Worm (Caenorhabditis elegans): Measurements from ENCODE around the gene F14F9.4.

The F14F9.4 gene

DNA sequence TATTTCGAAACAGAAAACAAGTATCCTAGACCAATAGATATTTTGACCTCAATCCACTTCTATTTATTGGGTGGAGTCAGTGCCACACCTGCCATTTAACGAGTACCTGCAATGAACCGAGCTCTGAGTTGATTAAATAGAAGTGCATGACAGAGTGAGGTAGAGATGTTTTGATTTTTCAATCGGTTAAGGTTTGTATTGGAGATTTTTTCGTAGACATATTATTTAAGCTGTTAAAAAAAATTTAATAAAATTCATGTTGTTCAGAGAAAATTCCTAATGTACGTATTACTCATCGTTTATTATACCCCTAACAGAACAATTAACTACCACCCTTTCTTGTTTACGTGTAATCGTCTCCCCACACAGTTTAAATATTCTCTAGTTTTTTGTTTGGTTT is 23.0 kb downstream of the F14F9.4 start, which contains the start of gene srx-38:
TSS of gene srx-38 (minus strand) at position 101 of the 400 bp plus-strand sequence.
- TF ChIP-seq nhr-43 (tag; optimal IDR thresholded peaks at IDR 0.05; ENCODE audit: poor library complexity, severe bottlenecking) (no peak), mml-1 (tag; optimal IDR thresholded peaks at IDR 0.05) (no peak), nhr-67 (tag; optimal IDR thresholded peaks at IDR 0.05) (no peak), ceh-82 (tag; optimal IDR thresholded peaks at IDR 0.05) (no peak), nhr-76 (tag; optimal IDR thresholded peaks at IDR 0.05) (no peak), elt-2 (tag; optimal IDR thresholded peaks at IDR 0.05) (no peak), daf-12 (tag; optimal IDR thresholded peaks at IDR 0.05) (no peak), unc-62 (GFP tag; optimal IDR thresholded peaks at IDR 0.05) (no peak), unc-39 (tag; optimal IDR thresholded peaks at IDR 0.05) (no peak), nhr-11 (tag; optimal IDR thresholded peaks at IDR 0.05) (no peak), pqm-1 (tag; optimal IDR thresholded peaks at IDR 0.05) (no peak), ZK546.5 (tag; optimal IDR thresholded peaks at IDR 0.05) (no peak), fkh-10 (GFP tag; optimal IDR thresholded peaks at IDR 0.05) (no peak)

- TF ChIP-seq nhr-76 (tag; optimal IDR thresholded peaks at IDR 0.05) (no peak), nfya-1 (tag; optimal IDR thresholded peaks at IDR 0.05; ENCODE audit: insufficient read depth) (no peak), elt-2 (tag; optimal IDR thresholded peaks at IDR 0.05) (no peak), daf-12 (tag; optimal IDR thresholded peaks at IDR 0.05) (no peak), skn-1 (tag; optimal IDR thresholded peaks at IDR 0.05) (no peak), fkh-2 (tag; optimal IDR thresholded peaks at IDR 0.05) (no peak), mdl-1 (tag; optimal IDR thresholded peaks at IDR 0.05) (no peak), ceh-82 (tag; optimal IDR thresholded peaks at IDR 0.05) (no peak), nhr-28 (tag; optimal IDR thresholded peaks at IDR 0.05) (no peak), elt-3 (tag; optimal IDR thresholded peaks at IDR 0.05) (no peak), eor-1 (tag; optimal IDR thresholded peaks at IDR 0.05) (no peak)
These were observed 25.1 kb downstream of the F14F9.4 start, which contains the start of gene srx-39 for ce11 chrV:5157660-5158059. srx-39 (minus strand) TSS chrV:5157760.

ce11 chrV:5158302-5158701 is 25.8 kb downstream of the F14F9.4 start, which contains the start of gene abu-15:
abu-15 (plus strand) TSS chrV:5158602.
- no peak for TF ChIP-seq lin-15B (tag; optimal IDR thresholded peaks at IDR 0.05)
- no peak for TF ChIP-seq snpc-4 (tag; optimal IDR thresholded peaks at IDR 0.05)
- no peak for TF ChIP-seq unc-62 (GFP tag; optimal IDR thresholded peaks at IDR 0.05)
- no peak for TF ChIP-seq nhr-25 (tag; optimal IDR thresholded peaks at IDR 0.05)
- TF ChIP-seq elt-2 (tag; optimal IDR thresholded peaks at IDR 0.05), result no peak
- TF ChIP-seq ceh-16 (tag; optimal IDR thresholded peaks at IDR 0.05), result no peak

DNA sequence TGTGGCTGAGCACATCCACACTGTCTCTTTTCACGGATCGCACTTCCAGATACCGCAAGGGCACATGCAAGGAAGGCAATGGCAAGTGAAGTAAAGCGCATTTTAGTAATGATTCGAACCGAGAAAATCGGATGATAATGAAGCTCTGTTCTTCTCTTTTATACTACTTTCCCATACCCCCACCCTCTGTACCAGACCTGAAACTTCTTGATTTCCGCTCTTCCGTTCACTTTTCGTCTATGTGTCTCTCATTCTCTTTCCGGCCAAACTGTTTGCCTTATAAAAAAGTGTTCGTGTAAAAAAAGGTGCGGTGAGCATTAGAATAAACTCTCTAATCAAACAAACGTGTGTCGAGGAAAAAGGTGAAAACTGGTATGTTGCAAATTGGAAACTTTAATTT is 29.3 kb downstream of the F14F9.4 start, which contains the start of gene abu-6:
TSS of gene abu-6 (minus strand) at position 101 of the 400 bp plus-strand sequence.
- no peak for TF ChIP-seq nfya-1 (tag; optimal IDR thresholded peaks at IDR 0.05; ENCODE audit: insufficient read depth)

- no peak for TF ChIP-seq mdl-1 (tag; optimal IDR thresholded peaks at IDR 0.05)
- TF ChIP-seq unc-39 (tag; optimal IDR thresholded peaks at IDR 0.05), result no peak
- no peak for TF ChIP-seq nhr-23 (tag; optimal IDR thresholded peaks at IDR 0.05)
- no peak for TF ChIP-seq lin-39 (tag; optimal IDR thresholded peaks at IDR 0.05)
- TF ChIP-seq fos-1 (tag; optimal IDR thresholded peaks at IDR 0.05), result no peak
- no peak for TF ChIP-seq eor-1 (tag; optimal IDR thresholded peaks at IDR 0.05)
- TF ChIP-seq egl-27 (tag; optimal IDR thresholded peaks at IDR 0.05), result no peak
- TF ChIP-seq unc-62 (GFP tag; optimal IDR thresholded peaks at IDR 0.05), result no peak
- no peak for TF ChIP-seq snpc-4 (tag; optimal IDR thresholded peaks at IDR 0.05)
- TF ChIP-seq nhr-237 (tag; optimal IDR thresholded peaks at IDR 0.05), result no peak
- no peak for TF ChIP-seq nhr-25 (tag; optimal IDR thresholded peaks at IDR 0.05)
- no peak for TF ChIP-seq nhr-77 (tag; optimal IDR thresholded peaks at IDR 0.05)
- TF ChIP-seq ceh-16 (tag; optimal IDR thresholded peaks at IDR 0.05), result no peak
- no peak for TF ChIP-seq nhr-28 (tag; optimal IDR thresholded peaks at IDR 0.05)
These were observed 32.1 kb downstream of the F14F9.4 start, which contains the start of gene abu-7 for ce11 chrV:5164682-5165081. abu-7 (minus strand) TSS chrV:5164782.

DNA sequence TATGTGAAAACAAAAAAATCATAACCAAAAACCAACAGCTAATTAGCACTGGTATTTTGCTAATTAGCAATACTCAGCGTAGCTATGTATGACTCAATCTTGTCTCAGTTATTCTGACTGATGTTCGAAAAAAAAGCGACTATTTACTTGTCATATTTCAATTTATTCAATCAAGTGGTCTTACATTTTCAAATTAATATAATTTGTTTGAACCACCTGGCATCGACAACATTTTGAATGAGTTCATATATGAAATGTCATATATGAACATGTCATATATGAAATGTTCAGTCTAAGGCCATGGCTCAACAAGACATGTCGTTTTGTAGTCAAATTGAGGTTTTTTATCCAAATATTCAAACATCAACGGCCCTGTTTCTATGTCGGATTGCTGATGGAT is 32.9 kb downstream of the F14F9.4 start, which contains the start of gene srw-140:
TSS of gene srw-140 (plus strand) at position 301 of the 400 bp plus-strand sequence.
- no peak for TF ChIP-seq ztf-4 (tag; optimal IDR thresholded peaks at IDR 0.05)
- no peak for TF ChIP-seq hmg-11 (tag; optimal IDR thresholded peaks at IDR 0.05)
- no peak for TF ChIP-seq ceh-82 (tag; optimal IDR thresholded peaks at IDR 0.05)
